Fruit fly (Drosophila melanogaster): ENCODE measurements around the gene Cpr72Ea.

Gene Cpr72Ea

DNA sequence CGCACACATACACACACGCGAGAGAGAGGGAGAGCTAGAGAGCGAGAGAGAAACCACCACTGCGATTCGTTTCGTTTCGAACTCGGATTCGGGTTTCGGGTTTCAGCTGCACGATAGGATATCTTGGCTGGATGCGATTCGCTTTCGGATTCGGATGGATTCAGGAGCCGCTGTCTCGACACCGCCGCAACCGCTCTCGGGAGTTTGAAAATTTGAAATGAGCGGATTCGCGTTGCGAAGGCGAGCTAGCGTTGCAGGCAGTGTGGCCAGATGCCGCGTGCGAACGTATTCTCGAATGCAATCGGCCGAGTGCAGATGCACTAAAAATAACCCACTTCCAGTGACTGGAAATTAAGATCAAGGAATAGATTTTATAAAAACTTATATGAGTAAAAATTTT lies 49.2 kb downstream of the Cpr72Ea start, which contains the start of gene fax (continued):
- TF ChIP-seq CG2712 (tag; optimal IDR thresholded peaks at IDR 0.05) (peak; percentile 65), CG15269 (tag; optimal IDR thresholded peaks at IDR 0.05) (peak; percentile 18), CG9932 (GFP tag; IDR thresholded peaks at IDR 0.05) (no peak), pan (optimal IDR thresholded peaks at IDR 0.05) (no peak), pan (GFP tag; optimal IDR thresholded peaks at IDR 0.05 in 1 of 2, IDR thresholded peaks at IDR 0.05 in 1 of 2) (no peak), CG11093 (GFP tag; IDR thresholded peaks at IDR 0.05) (no peak), CG2120 (GFP tag; optimal IDR thresholded peaks at IDR 0.05) (peak; percentile 0), fd96Cb (tag; optimal IDR thresholded peaks at IDR 0.05) (no peak), CG10543 (GFP tag; optimal IDR thresholded peaks at IDR 0.05) (peak; percentile 31), stc (GFP tag; IDR thresholded peaks at IDR 0.05) (peak; percentile 54; the same call in 1 of the 2 replicates), Dad (GFP tag; optimal IDR thresholded peaks at IDR 0.05) (peak; percentile 13), CG8089 (GFP tag; optimal IDR thresholded peaks at IDR 0.05) (no peak), sna (GFP tag; IDR thresholded peaks at IDR 0.05; ENCODE audit: partially characterized antibody) (0 out of 2 replicates have a peak, but pooled peaks have one; percentile 46), CG8388 (GFP tag; optimal IDR thresholded peaks at IDR 0.05) (peak; percentile 11), zf30C (GFP tag; optimal IDR thresholded peaks at IDR 0.05) (peak; percentile 67), wor (GFP tag; IDR thresholded peaks at IDR 0.05) (no peak), PHDP (tag; optimal IDR thresholded peaks at IDR 0.05) (peak; percentile 43), Mes4 (GFP tag; optimal IDR thresholded peaks at IDR 0.05) (no peak), D19B (GFP tag; optimal IDR thresholded peaks at IDR 0.05) (no peak), ato (GFP tag; IDR thresholded peaks at IDR 0.05; ENCODE audit: partially characterized antibody) (peak; percentile 38; the same call in 1 of the 2 replicates), CG17361 (GFP tag; IDR thresholded peaks at IDR 0.05) (no peak), hb (GFP tag; IDR thresholded peaks at IDR 0.05; ENCODE audit: partially characterized antibody) (no peak), Dfd (GFP tag; optimal IDR thresholded peaks at IDR 0.05) (no peak), toy (GFP tag; IDR thresholded peaks at IDR 0.05) (no peak), CG4328 (GFP tag; optimal IDR thresholded peaks at IDR 0.05) (no peak), gt (GFP tag; IDR thresholded peaks at IDR 0.05) (no peak), lilli (GFP tag; optimal IDR thresholded peaks at IDR 0.05) (peak; percentile 4), chn (GFP tag; optimal IDR thresholded peaks at IDR 0.05) (peak; percentile 9), HLHmδ (GFP tag; optimal IDR thresholded peaks at IDR 0.05) (peak; percentile 91), CG7372 (GFP tag; IDR thresholded peaks at IDR 0.05) (no peak), Vsx1 (GFP tag; optimal IDR thresholded peaks at IDR 0.05) (no peak), kay (GFP tag; optimal IDR thresholded peaks at IDR 0.05) (no peak), CG1647 (GFP tag; optimal IDR thresholded peaks at IDR 0.05) (no peak), odd (GFP tag; optimal IDR thresholded peaks at IDR 0.05) (peak; percentile 23), Ada2b (GFP tag; IDR thresholded peaks at IDR 0.05) (no peak), sob (GFP tag; IDR thresholded peaks at IDR 0.05) (peak; percentile 42; the same call in 1 of the 2 replicates), HmgD (GFP tag; optimal IDR thresholded peaks at IDR 0.05) (no peak), Dip2 (GFP tag; IDR thresholded peaks at IDR 0.05) (no peak), CG34224 (GFP tag; IDR thresholded peaks at IDR 0.05; ENCODE audit: partially characterized antibody) (peak; percentile 61), Dek (tag; optimal IDR thresholded peaks at IDR 0.05) (no peak), crp (GFP tag; optimal IDR thresholded peaks at IDR 0.05) (no peak), CG9215 (GFP tag; IDR thresholded peaks at IDR 0.05) (no peak), phol (tag; optimal IDR thresholded peaks at IDR 0.05) (peak; percentile 24), CG14441 (GFP tag; IDR thresholded peaks at IDR 0.05) (no peak), E2f1 (GFP tag; IDR thresholded peaks at IDR 0.05) (no peak), CG7928 (GFP tag; optimal IDR thresholded peaks at IDR 0.05) (no peak), NC2α (GFP tag; optimal IDR thresholded peaks at IDR 0.05) (no peak), CG11504 (tag; optimal IDR thresholded peaks at IDR 0.05) (no peak), CG2202 (tag; optimal IDR thresholded peaks at IDR 0.05) (peak; percentile 48), CkIIα-i1 (GFP tag; IDR thresholded peaks at IDR 0.05) (no peak), caup (GFP tag; optimal IDR thresholded peaks at IDR 0.05; ENCODE audit: severe bottlenecking) (peak; percentile 34)
